Fruit fly (Drosophila melanogaster): ENCODE measurements around the gene RpL36A.
A peak's percentile ranks its signal among the peaks of the same experiment; 100 is the strongest.

RpL36A gene

dm6 chr2L:8001694-8002627 is 40.7 kb downstream of the RpL36A start (continued):
- peak; percentile 10 for TF ChIP-seq tup (GFP tag; optimal IDR thresholded peaks at IDR 0.05)
- TF ChIP-seq CG8944 (GFP tag; optimal IDR thresholded peaks at IDR 0.05) = peak; percentile 73
- peak; percentile 80 for TF ChIP-seq CG4820 (GFP tag; optimal IDR thresholded peaks at IDR 0.05)
- peak; percentile 82 for TF ChIP-seq Chrac-16 (GFP tag; optimal IDR thresholded peaks at IDR 0.05)
- TF ChIP-seq CG6654 (GFP tag; optimal IDR thresholded peaks at IDR 0.05) = peak; percentile 68
- TF ChIP-seq ab (GFP tag; optimal IDR thresholded peaks at IDR 0.05) = peak; percentile 35
- TF ChIP-seq CG2889 (GFP tag; IDR thresholded peaks at IDR 0.05) = peak; percentile 66; the same call in 2 of the 3 replicates
- TF ChIP-seq CG2199 (GFP tag; IDR thresholded peaks at IDR 0.05) = peak; percentile 28; the same call in 2 of the 3 replicates
- no peak for TF ChIP-seq vnd (GFP tag; IDR thresholded peaks at IDR 0.05; ENCODE audit: partially characterized antibody)
- TF ChIP-seq NC2α (GFP tag; optimal IDR thresholded peaks at IDR 0.05) = peak; percentile 54
- peak; percentile 88 for TF ChIP-seq CG10543 (GFP tag; optimal IDR thresholded peaks at IDR 0.05)
- peak; percentile 79 for TF ChIP-seq klu (GFP tag; IDR thresholded peaks at IDR 0.05)
- TF ChIP-seq luna (GFP tag; optimal IDR thresholded peaks at IDR 0.05) = no peak
- TF ChIP-seq Stat92E (GFP tag; optimal IDR thresholded peaks at IDR 0.05) = peak in 1 of 3 experiments; percentile 40
- peak; percentile 50; the same call in 1 of the 2 replicates for TF ChIP-seq CG10321 (GFP tag; IDR thresholded peaks at IDR 0.05)
- TF ChIP-seq ash1 (GFP tag; optimal IDR thresholded peaks at IDR 0.05) = no peak
- no peak for TF ChIP-seq Lpt (GFP tag; optimal IDR thresholded peaks at IDR 0.05)
- TF ChIP-seq BEAF-32 (GFP tag; optimal IDR thresholded peaks at IDR 0.05) = peak; percentile 13
- TF ChIP-seq CG3995 (GFP tag; optimal IDR thresholded peaks at IDR 0.05) = peak; percentile 30
- TF ChIP-seq Ets65A (GFP tag) = peak; percentile 95
- TF ChIP-seq ATbp (GFP tag; optimal IDR thresholded peaks at IDR 0.05) = peak; percentile 77
- TF ChIP-seq chm (GFP tag; IDR thresholded peaks at IDR 0.05) = peak; percentile 78; the same call in 1 of the 2 replicates
- TF ChIP-seq Bteb2 (GFP tag; optimal IDR thresholded peaks at IDR 0.05) = peak; percentile 76
- TF ChIP-seq bowl (GFP tag; IDR thresholded peaks at IDR 0.05) = no peak
- peak; percentile 78 for TF ChIP-seq CG7357 (GFP tag; IDR thresholded peaks at IDR 0.05)
- peak; percentile 83 for TF ChIP-seq Hr3 (GFP tag; optimal IDR thresholded peaks at IDR 0.05)
- peak; percentile 82 for TF ChIP-seq Side (GFP tag; optimal IDR thresholded peaks at IDR 0.05)
- TF ChIP-seq inv (GFP tag; IDR thresholded peaks at IDR 0.05; ENCODE audit: partially characterized antibody) = no peak; the same call in 1 of the 2 replicates
- peak; percentile 62 for TF ChIP-seq gro (GFP tag; optimal IDR thresholded peaks at IDR 0.05)
- peak; percentile 89 for TF ChIP-seq CG13424 (tag; optimal IDR thresholded peaks at IDR 0.05)
- peak; percentile 85 for TF ChIP-seq sug (tag; optimal IDR thresholded peaks at IDR 0.05)

- 0 out of 3 replicates have a peak, but pooled peaks have one; percentile 7 for TF ChIP-seq CG14860 (GFP tag; IDR thresholded peaks at IDR 0.05; ENCODE audit: partially characterized antibody)
- peak; percentile 1 for TF ChIP-seq ftz-f1 (GFP tag; optimal IDR thresholded peaks at IDR 0.05)
- no peak for TF ChIP-seq stc (GFP tag; IDR thresholded peaks at IDR 0.05)
- TF ChIP-seq Awh (GFP tag; IDR thresholded peaks at IDR 0.05) = no peak
- no peak for TF ChIP-seq jigr1 (GFP tag; IDR thresholded peaks at IDR 0.05)
- TF ChIP-seq BEAF-32 (GFP tag; optimal IDR thresholded peaks at IDR 0.05) = no peak
- peak; percentile 51; the same call in 1 of the 2 replicates for TF ChIP-seq Atf6 (GFP tag; IDR thresholded peaks at IDR 0.05)
- no peak for TF ChIP-seq CG1603 (tag; optimal IDR thresholded peaks at IDR 0.05)
- TF ChIP-seq repo (GFP tag; optimal IDR thresholded peaks at IDR 0.05) = no peak
- TF ChIP-seq Drgx (GFP tag; IDR thresholded peaks at IDR 0.05) = peak; percentile 91
- peak; percentile 71; the same call in 1 of the 2 replicates for TF ChIP-seq CG32532 (GFP tag; IDR thresholded peaks at IDR 0.05)
- no peak for TF ChIP-seq CG5180 (GFP tag; optimal IDR thresholded peaks at IDR 0.05)
- no peak for TF ChIP-seq H15 (GFP tag; IDR thresholded peaks at IDR 0.05)
- TF ChIP-seq CG8290 (GFP tag; optimal IDR thresholded peaks at IDR 0.05) = no peak
- TF ChIP-seq CG8290 (tag; optimal IDR thresholded peaks at IDR 0.05) = peak in 1 of 2 experiments; percentile 71
- peak; percentile 49 for TF ChIP-seq corto (GFP tag; optimal IDR thresholded peaks at IDR 0.05)
- TF ChIP-seq Doc3 (GFP tag; IDR thresholded peaks at IDR 0.05; ENCODE audit: partially characterized antibody) = no peak
- no peak for TF ChIP-seq ERR (GFP tag; optimal IDR thresholded peaks at IDR 0.05)
- TF ChIP-seq Xrp1 (GFP tag; IDR thresholded peaks at IDR 0.05) = no peak
- peak; percentile 18; the same call in 1 of the 3 replicates for TF ChIP-seq dysf (GFP tag; IDR thresholded peaks at IDR 0.05)
These were observed 42.1 kb downstream of the RpL36A start for dm6 chr2L:8000578-8001040.
